Fruit fly (Drosophila melanogaster) whole organism, embryonic: Measurements from ENCODE around the gene CG14269.

Source experiments
- Abd-B ChIP-seq: fragments of 200-800 bp; sonication (Bioruptor generic); optimal IDR thresholded peaks from 2 replicates; lab custom pipeline; 2018; ENCODE audit warnings: missing biosample characterization, mild to moderate bottlenecking, missing genetic modification characterization, moderate library complexity
- CG10543 ChIP-seq: fragments of 200-800 bp; sonication (Bioruptor generic); optimal IDR thresholded peaks from 3 replicates; lab custom pipeline; 2017; ENCODE audit warnings: missing biosample characterization, mild to moderate bottlenecking, missing genetic modification characterization, moderate library complexity
- CG10565 ChIP-seq: fragments of 200-800 bp; sonication (Bioruptor generic); optimal IDR thresholded peaks from 3 replicates; lab custom pipeline; 2016; ENCODE audit warnings: missing biosample characterization, mild to moderate bottlenecking, missing genetic modification characterization
- CG11504 ChIP-seq: fragments of 200-800 bp; sonication (Bioruptor generic); optimal IDR thresholded peaks from 3 replicates; lab custom pipeline; 2019; ENCODE audit warnings: missing biosample characterization, mild to moderate bottlenecking, missing genetic modification characterization, moderate library complexity
- CG11695 ChIP-seq: fragments of 200-800 bp; sonication (Bioruptor generic); IDR thresholded peaks from 3 replicates; pipeline ENCODE4 v1.3.6; 2022; ENCODE audit warnings: missing biosample characterization, missing genetic modification characterization
- CG13287 ChIP-seq: fragments of 200-800 bp; sonication (Bioruptor generic); IDR thresholded peaks from 2 replicates; pipeline ENCODE4 v1.3.6; 2022; ENCODE audit warnings: missing biosample characterization, missing genetic modification characterization; ENCODE audit not compliant: partially characterized antibody
- CG13624 ChIP-seq: fragments of 200-800 bp; sonication (Bioruptor generic); optimal IDR thresholded peaks from 2 replicates; lab custom pipeline; 2016; ENCODE audit warnings: missing biosample characterization, missing genetic modification characterization
- CG16813 ChIP-seq: fragments of 200-800 bp; sonication (Bioruptor generic); IDR thresholded peaks from 3 replicates; pipeline ENCODE4 v1.3.6; 2022; ENCODE audit warnings: missing biosample characterization, missing genetic modification characterization; ENCODE audit not compliant: partially characterized antibody
- CG17802 ChIP-seq: fragments of 200-800 bp; sonication (Bioruptor generic); optimal IDR thresholded peaks from 2 replicates; lab custom pipeline; 2018; ENCODE audit warnings: missing biosample characterization, mild to moderate bottlenecking, missing genetic modification characterization, moderate library complexity
- CG2120 ChIP-seq: fragments of 200-800 bp; sonication (Bioruptor generic); optimal IDR thresholded peaks from 3 replicates; lab custom pipeline; 2016; ENCODE audit warnings: missing biosample characterization, missing genetic modification characterization
- CG2889 ChIP-seq: fragments of 200-800 bp; sonication (Bioruptor generic); IDR thresholded peaks from 3 replicates; pipeline ENCODE4 v1.3.6; 2022; ENCODE audit warnings: missing biosample characterization, missing genetic modification characterization
- CG30431 ChIP-seq: fragments of 200-800 bp; sonication (Bioruptor generic); optimal IDR thresholded peaks from 2 replicates; lab custom pipeline; 2017; ENCODE audit warnings: missing biosample characterization, missing genetic modification characterization
- CG3065 ChIP-seq: fragments of 200-800 bp; sonication (Bioruptor generic); optimal IDR thresholded peaks from 2 replicates; lab custom pipeline; 2016; ENCODE audit warnings: missing biosample characterization, missing genetic modification characterization
- CG31388 ChIP-seq: fragments of 200-800 bp; sonication (Bioruptor generic); optimal IDR thresholded peaks from 2 replicates; lab custom pipeline; 2016; ENCODE audit warnings: missing biosample characterization, missing genetic modification characterization
- CG32767 ChIP-seq: fragments of 200-800 bp; sonication (Bioruptor generic); IDR thresholded peaks from 2 replicates; pipeline ENCODE4 v1.3.6; 2022; ENCODE audit warnings: missing biosample characterization, missing genetic modification characterization
- CG7372 ChIP-seq: fragments of 200-800 bp; sonication (Bioruptor generic); IDR thresholded peaks from 2 replicates; pipeline ENCODE4 v1.3.6; 2022; ENCODE audit warnings: missing biosample characterization, missing genetic modification characterization
- CG7839 ChIP-seq: fragments of 200-800 bp; sonication (Bioruptor generic); optimal IDR thresholded peaks from 3 replicates; lab custom pipeline; 2018; ENCODE audit warnings: missing biosample characterization, mild to moderate bottlenecking, missing genetic modification characterization, moderate library complexity
- CG8944 ChIP-seq: fragments of 200-800 bp; sonication (Bioruptor generic); optimal IDR thresholded peaks from 3 replicates; lab custom pipeline; 2016; ENCODE audit warnings: missing biosample characterization, missing genetic modification characterization
- CG9932 ChIP-seq: fragments of 200-800 bp; sonication (Bioruptor generic); IDR thresholded peaks from 2 replicates; pipeline ENCODE4 v1.3.6; 2022; ENCODE audit warnings: missing biosample characterization, missing genetic modification characterization
- CHES-1-like ChIP-seq: fragments of 200-800 bp; sonication (Bioruptor generic); optimal IDR thresholded peaks from 2 replicates; lab custom pipeline; 2016; ENCODE audit warnings: missing biosample characterization, missing genetic modification characterization
- E2f2 ChIP-seq: fragments of 200-800 bp; sonication (Bioruptor generic); IDR thresholded peaks from 2 replicates; pipeline ENCODE4 v1.3.6; 2022; ENCODE audit warnings: missing biosample characterization, missing genetic modification characterization
- Fer3 ChIP-seq: fragments of 200-800 bp; sonication (Bioruptor generic); optimal IDR thresholded peaks from 2 replicates; lab custom pipeline; 2018; ENCODE audit warnings: missing biosample characterization, mild to moderate bottlenecking, missing genetic modification characterization, moderate library complexity
- Med ChIP-seq: fragments of 200-800 bp; sonication (Bioruptor generic); peaks from one replicate; lab custom pipeline; 2016; ENCODE audit warnings: missing biosample characterization, missing genetic modification characterization, mild to moderate bottlenecking, inconsistent platforms, moderate library complexity
- Mes4 ChIP-seq: fragments of 200-800 bp; sonication (Bioruptor generic); optimal IDR thresholded peaks from 2 replicates; lab custom pipeline; 2016; ENCODE audit warnings: missing biosample characterization, missing genetic modification characterization
- Oli ChIP-seq: fragments of 200-800 bp; sonication (Bioruptor generic); optimal IDR thresholded peaks from 2 replicates; lab custom pipeline; 2018; ENCODE audit warnings: missing biosample characterization, mild to moderate bottlenecking, missing genetic modification characterization, moderate library complexity
- Sox102F ChIP-seq: fragments of 200-800 bp; sonication (Bioruptor generic); optimal IDR thresholded peaks from 2 replicates; lab custom pipeline; 2018; ENCODE audit warnings: missing biosample characterization, mild to moderate bottlenecking, missing genetic modification characterization, moderate library complexity
- Spps ChIP-seq: fragments of 200-800 bp; sonication (Bioruptor generic); optimal IDR thresholded peaks from 2 replicates; lab custom pipeline; 2018; ENCODE audit warnings: missing biosample characterization, mild to moderate bottlenecking, missing genetic modification characterization
- Taf1 ChIP-seq: fragments of 200-800 bp; sonication (Bioruptor generic); IDR thresholded peaks from 2 replicates; pipeline ENCODE4 v1.3.6; 2022; ENCODE audit warnings: missing biosample characterization, missing genetic modification characterization
- Tbp ChIP-seq: fragments of >200 bp; optimal IDR thresholded peaks from 2 replicates; lab custom pipeline; 2018; ENCODE audit warnings: missing biosample characterization, missing genetic modification characterization
- Trl ChIP-seq, 3 experiments: fragments of >200 bp in 2 of 3; fragments of 200-800 bp in 1 of 3; sonication (Bioruptor generic) in 1 of 3; optimal IDR thresholded peaks; 2 replicates in 1 of 3; 3 replicates in 2 of 3; lab custom pipeline; 2016 to 2017; ENCODE audit warnings: missing biosample characterization in 1 of 3, missing genetic modification characterization in 1 of 3
- YL-1 ChIP-seq: fragments of 200-800 bp; sonication (Bioruptor generic); optimal IDR thresholded peaks from 3 replicates; lab custom pipeline; 2017; ENCODE audit warnings: missing biosample characterization, mild to moderate bottlenecking, missing genetic modification characterization
- chif ChIP-seq, 2 experiments: fragments of 200-800 bp; sonication (Bioruptor generic); optimal IDR thresholded peaks; 3 replicates each; lab custom pipeline; 2016; ENCODE audit warnings: missing biosample characterization in 2 of 2, missing genetic modification characterization in 2 of 2
- chinmo ChIP-seq: fragments of 200-800 bp; sonication (Bioruptor generic); IDR thresholded peaks from 4 replicates; pipeline ENCODE4 v1.3.6; 2022; ENCODE audit warnings: missing biosample characterization, missing genetic modification characterization; ENCODE audit not compliant: partially characterized antibody
- crc ChIP-seq: fragments of 200-800 bp; sonication (Bioruptor generic); optimal IDR thresholded peaks from 2 replicates; lab custom pipeline; 2016; ENCODE audit warnings: missing biosample characterization, missing genetic modification characterization
- crol ChIP-seq: fragments of 200-800 bp; sonication (Bioruptor generic); IDR thresholded peaks from 2 replicates; pipeline ENCODE4 v1.3.6; 2022; ENCODE audit warnings: missing biosample characterization, missing genetic modification characterization
- dmrt11E ChIP-seq: fragments of 200-800 bp; sonication (Bioruptor generic); optimal IDR thresholded peaks from 3 replicates; lab custom pipeline; 2018; ENCODE audit warnings: missing biosample characterization, mild to moderate bottlenecking, missing genetic modification characterization, moderate library complexity
- dmrt99B ChIP-seq: fragments of 200-800 bp; sonication (Bioruptor generic); optimal IDR thresholded peaks from 2 replicates; lab custom pipeline; 2018; ENCODE audit warnings: missing biosample characterization, mild to moderate bottlenecking, missing genetic modification characterization, moderate library complexity
- gem ChIP-seq: fragments of 200-800 bp; sonication (Bioruptor generic); optimal IDR thresholded peaks from 2 replicates; lab custom pipeline; 2019; ENCODE audit warnings: missing biosample characterization, mild to moderate bottlenecking, missing genetic modification characterization, moderate library complexity
- grn ChIP-seq: fragments of 200-800 bp; sonication (Bioruptor generic); optimal IDR thresholded peaks from 3 replicates; lab custom pipeline; 2017; ENCODE audit warnings: missing biosample characterization, missing genetic modification characterization
- gsb-n ChIP-seq: fragments of 200-800 bp; sonication (Bioruptor generic); optimal IDR thresholded peaks from 3 replicates; lab custom pipeline; 2018; ENCODE audit warnings: missing biosample characterization, mild to moderate bottlenecking, missing genetic modification characterization
- lab ChIP-seq: fragments of 200-800 bp; sonication (Bioruptor generic); optimal IDR thresholded peaks from 3 replicates; lab custom pipeline; 2017; ENCODE audit warnings: missing biosample characterization, missing genetic modification characterization, mild to moderate bottlenecking, moderate library complexity, missing genetic modification reagents
- nom ChIP-seq: fragments of 200-800 bp; sonication (Bioruptor generic); optimal IDR thresholded peaks from 2 replicates; lab custom pipeline; 2017; ENCODE audit warnings: missing biosample characterization, missing genetic modification characterization, mild to moderate bottlenecking, moderate library complexity, missing genetic modification reagents
- pan ChIP-seq, 4 experiments: fragments of >200 bp in 3 of 4; fragments of 200-800 bp in 1 of 4; sonication (Bioruptor generic) in 1 of 4; optimal IDR thresholded peaks in 3 of 4; IDR thresholded peaks in 1 of 4; 2 replicates each; pipeline versions ENCODE4 v1.3.6 to Lab custom; 2017 to 2022; ENCODE audit warnings: missing biosample characterization in 2 of 4, missing genetic modification characterization in 2 of 4, mixed read lengths in 1 of 4
- pho ChIP-seq: fragments of 200-800 bp; sonication (Bioruptor generic); optimal IDR thresholded peaks from 2 replicates; lab custom pipeline; 2016; ENCODE audit warnings: missing biosample characterization, missing genetic modification characterization
- sens ChIP-seq: fragments of 200-800 bp; sonication (Bioruptor generic); peaks from one replicate; lab custom pipeline; 2016; ENCODE audit warnings: missing biosample characterization, missing genetic modification characterization
- sqz ChIP-seq: fragments of 200-800 bp; sonication (Bioruptor generic); optimal IDR thresholded peaks from 3 replicates; lab custom pipeline; 2018; ENCODE audit warnings: missing biosample characterization, mild to moderate bottlenecking, missing genetic modification characterization
- toy ChIP-seq: fragments of 200-800 bp; sonication (Bioruptor generic); IDR thresholded peaks from 2 replicates; pipeline ENCODE4 v1.3.6; 2022; ENCODE audit warnings: missing biosample characterization, missing genetic modification characterization
- unpg ChIP-seq: fragments of 200-800 bp; sonication (Bioruptor generic); optimal IDR thresholded peaks from 3 replicates; lab custom pipeline; 2018; ENCODE audit warnings: missing biosample characterization, mild to moderate bottlenecking, missing genetic modification characterization, moderate library complexity

The CG14269 gene

DNA sequence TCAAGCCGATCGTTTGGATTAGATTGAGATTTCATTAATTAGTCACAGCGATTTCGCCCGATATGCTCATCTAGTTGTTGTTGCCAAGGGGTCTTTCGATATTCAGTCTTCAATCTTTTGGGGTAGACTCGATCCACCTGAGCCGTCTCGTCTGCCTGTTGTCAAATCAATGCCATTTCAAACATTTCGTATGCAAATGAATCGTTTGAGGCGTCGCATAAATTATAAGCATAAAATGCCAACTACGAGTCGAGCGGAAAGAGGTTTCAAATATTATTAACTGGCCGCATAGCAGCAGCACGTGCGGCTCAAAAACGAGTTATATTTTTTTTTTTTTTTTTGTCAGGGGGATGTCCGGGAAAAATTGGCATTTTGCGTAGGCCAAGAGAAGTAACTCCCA, 24.2 kb downstream of the CG14269 start (continued):
- no peak for TF ChIP-seq CG2889
- TF ChIP-seq Tbp (GFP tag; lab: Kevin White, UChicago), result no peak
- peak; percentile 11 for TF ChIP-seq grn (GFP tag; lab: Kevin White, UChicago)
- 0 out of 4 replicates have a peak, but pooled peaks have one; percentile 28 for TF ChIP-seq chinmo (GFP tag; lab: Robert Waterston, UW)
- TF ChIP-seq CG10565 (GFP tag; lab: Kevin White, UChicago), result no peak
- no peak for TF ChIP-seq CHES-1-like (GFP tag; lab: Kevin White, UChicago)
- no peak for TF ChIP-seq unpg (GFP tag; lab: Kevin White, UChicago)
- no peak for TF ChIP-seq Abd-B (GFP tag; lab: Kevin White, UChicago)
- no peak for TF ChIP-seq CG13287 (GFP tag; lab: Robert Waterston, UW)
- TF ChIP-seq CG30431 (GFP tag; lab: Kevin White, UChicago), result no peak
- no peak for TF ChIP-seq Mes4 (GFP tag; lab: Kevin White, UChicago)
- no peak for TF ChIP-seq CG31388
- no peak for TF ChIP-seq gsb-n (tag; lab: Kevin White, UChicago)
- no peak for TF ChIP-seq pho
- no peak for TF ChIP-seq CG11695 (GFP tag; lab: Robert Waterston, UW)
- no peak for TF ChIP-seq CG13624 (GFP tag; lab: Kevin White, UChicago)
- TF ChIP-seq Fer3 (tag; lab: Kevin White, UChicago), result no peak
- TF ChIP-seq CG3065 (GFP tag; lab: Kevin White, UChicago), result no peak

DNA sequence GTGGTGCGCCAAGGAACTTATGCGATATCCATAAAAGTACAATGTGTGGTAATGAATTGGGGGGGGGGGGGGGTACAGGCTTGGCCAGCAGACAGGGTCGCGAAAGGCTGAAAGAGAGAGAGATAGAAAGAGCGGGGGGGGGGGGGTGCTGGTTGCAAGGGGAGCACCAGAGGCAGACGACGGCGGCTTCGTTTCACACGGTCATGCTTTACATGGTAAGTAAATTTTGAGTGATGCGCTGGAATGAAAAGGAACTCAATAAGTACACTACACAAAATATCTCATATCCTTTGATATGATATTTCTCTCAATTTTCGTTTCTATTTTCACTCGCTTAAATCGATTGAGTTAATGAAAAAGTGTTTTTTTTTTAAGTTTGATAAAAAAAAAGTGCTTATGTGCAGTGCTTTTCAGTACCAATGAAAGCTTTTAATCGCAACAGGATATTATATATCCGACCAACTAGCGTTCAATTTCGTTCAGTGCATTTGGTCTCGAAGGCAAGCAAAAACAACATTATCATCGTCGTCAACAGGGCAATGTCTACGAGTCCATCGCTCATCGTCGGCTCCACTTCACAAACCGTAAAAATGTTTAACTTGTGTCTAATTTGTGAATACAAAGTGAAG, 26.9 kb downstream of the CG14269 start:
- TF ChIP-seq Spps (tag; lab: Kevin White, UChicago) (no peak), gem (tag; lab: Kevin White, UChicago) (peak; percentile 43), nom (GFP tag; lab: Kevin White, UChicago) (peak; percentile 63), E2f2 (GFP tag; lab: Robert Waterston, UW) (no peak), crc (no peak), CG2120 (GFP tag; lab: Kevin White, UChicago) (peak; percentile 26), chif (GFP tag; optimal IDR thresholded peaks at IDR 0.05; lab: Kevin White, UChicago) (peak in 1 of 2 experiments; percentile 21), Oli (tag; lab: Kevin White, UChicago) (peak; percentile 7), crol (GFP tag; lab: Robert Waterston, UW) (peak; percentile 75), CG32767 (GFP tag; lab: Robert Waterston, UW) (no peak), Taf1 (no peak), Med (peak; percentile 82), CG11504 (tag; lab: Kevin White, UChicago) (peak; percentile 12), Sox102F (GFP tag; lab: Kevin White, UChicago) (peak; percentile 27), Trl (optimal IDR thresholded peaks at IDR 0.05; lab: Kevin White, UChicago) (no peak), Trl (GFP tag; optimal IDR thresholded peaks at IDR 0.05; lab: Kevin White, UChicago) (no peak), CG10543 (GFP tag; lab: Kevin White, UChicago) (no peak), YL-1 (GFP tag; lab: Kevin White, UChicago) (no peak), CG7839 (tag; lab: Kevin White, UChicago) (peak; percentile 30), sqz (GFP tag; lab: Kevin White, UChicago) (no peak), CG16813 (GFP tag; lab: Robert Waterston, UW) (no peak), sens (peak; percentile 80), dmrt11E (tag; lab: Kevin White, UChicago) (peak; percentile 12), pan (optimal IDR thresholded peaks at IDR 0.05; lab: Kevin White, UChicago) (no peak), pan (GFP tag; optimal IDR thresholded peaks at IDR 0.05 in 1 of 2, IDR thresholded peaks at IDR 0.05 in 1 of 2) (no peak), CG7372 (GFP tag; lab: Robert Waterston, UW) (no peak), lab (GFP tag; lab: Kevin White, UChicago) (peak; percentile 7), CG17802 (no peak), CG8944 (no peak), CG9932 (GFP tag; lab: Robert Waterston, UW) (no peak), toy (GFP tag; lab: Robert Waterston, UW) (no peak), dmrt99B (peak; percentile 30)
